Worm (Caenorhabditis elegans) whole organism, early embryonic: ENCODE measurements around the gene ZK673.4.

ENCODE experiments used
- aly-1 ChIP-seq: sonication (generic microtip); optimal IDR thresholded peaks from 2 replicates; lab custom pipeline; 2016; ENCODE audit warnings: missing genetic modification characterization, missing compliant biosample characterization
- ama-1 ChIP-seq: fragments of 150-350 bp; optimal IDR thresholded peaks from 2 replicates; lab custom pipeline; 2014
- hmbx-1 ChIP-seq: sonication (generic microtip); optimal IDR thresholded peaks from 2 replicates; lab custom pipeline; 2016; ENCODE audit warnings: mild to moderate bottlenecking, missing genetic modification characterization, missing compliant biosample characterization
- hnd-1 ChIP-seq: sonication (generic microtip); optimal IDR thresholded peaks from 2 replicates; lab custom pipeline; 2016; ENCODE audit warnings: missing genetic modification characterization, missing compliant biosample characterization
- scrt-1 ChIP-seq: fragments of 200-800 bp; sonication (Bioruptor generic); IDR thresholded peaks from 2 replicates; pipeline ENCODE4 v1.3.6; 2022; ENCODE audit warnings: missing genetic modification characterization, missing compliant biosample characterization

DNA sequence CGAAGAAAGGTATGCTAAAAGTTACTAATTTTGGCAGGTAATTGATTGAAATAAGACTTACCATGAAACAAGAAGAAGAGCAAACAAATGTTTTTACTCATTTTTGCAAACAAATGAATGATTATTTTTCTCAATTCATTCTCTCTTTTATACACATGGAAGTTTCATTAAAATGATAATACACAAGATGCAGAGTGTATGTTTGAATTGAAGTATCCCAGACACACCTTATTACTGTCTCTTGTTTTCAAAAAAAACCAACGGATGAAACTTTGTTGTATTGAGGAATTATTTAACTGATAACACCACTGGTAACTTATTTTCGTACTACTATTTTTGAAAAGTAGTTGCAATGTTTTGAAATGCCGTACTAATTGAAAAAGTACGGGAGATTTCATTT is 26.6 kb downstream of the ZK673.4 start, which contains the start of gene clec-59:
- TF ChIP-seq ama-1 (lab: Kevin White, UChicago) = no peak
- no peak for TF ChIP-seq hnd-1 (tag; lab: Kevin White, UChicago)
- TF ChIP-seq hmbx-1 = no peak
- no peak for TF ChIP-seq scrt-1 (GFP tag; lab: Robert Waterston, UW)
- TF ChIP-seq aly-1 (tag; lab: Kevin White, UChicago) = no peak
